Worm (Caenorhabditis elegans) whole organism, L3 larva: ENCODE measurements around the gene F13C5.2.
A peak's percentile ranks its signal among the peaks of the same experiment; 100 is the strongest.

Experiments
- ceh-9 ChIP-seq: sonication (generic microtip); optimal IDR thresholded peaks from 2 replicates; lab custom pipeline; 2018; ENCODE audit warnings: missing biosample characterization, missing genetic modification characterization
- elt-2 ChIP-seq: sonication (generic microtip); optimal IDR thresholded peaks from 2 replicates; lab custom pipeline; 2016; ENCODE audit warnings: missing genetic modification reagents, mild to moderate bottlenecking, missing genetic modification characterization, missing compliant biosample characterization
- hmg-11 ChIP-seq: sonication (generic microtip); optimal IDR thresholded peaks from 2 replicates; lab custom pipeline; 2016; ENCODE audit warnings: missing genetic modification characterization, missing compliant biosample characterization
- mdl-1 ChIP-seq: fragments of 150-350 bp; optimal IDR thresholded peaks from 2 replicates; lab custom pipeline; 2014; ENCODE audit warnings: missing biosample characterization, missing genetic modification characterization
- nhr-237 ChIP-seq: fragments of 150-350 bp; optimal IDR thresholded peaks from 2 replicates; lab custom pipeline; 2014; ENCODE audit warnings: missing biosample characterization, missing genetic modification characterization
- nhr-28 ChIP-seq: fragments of 150-350 bp; optimal IDR thresholded peaks from 2 replicates; lab custom pipeline; 2014; ENCODE audit warnings: missing biosample characterization, missing genetic modification characterization
- nhr-43 ChIP-seq: sonication (generic microtip); optimal IDR thresholded peaks from 2 replicates; lab custom pipeline; 2016; ENCODE audit warnings: mild to moderate bottlenecking, missing genetic modification characterization, missing compliant biosample characterization; ENCODE audit not compliant: poor library complexity, severe bottlenecking
- pqm-1 ChIP-seq: fragments of 150-350 bp; optimal IDR thresholded peaks from 2 replicates; lab custom pipeline; 2017; ENCODE audit warnings: missing biosample characterization, missing genetic modification characterization, inconsistent platforms
- zag-1 ChIP-seq: fragments of 150-350 bp; optimal IDR thresholded peaks from 2 replicates; lab custom pipeline; 2014; ENCODE audit warnings: missing biosample characterization, missing genetic modification characterization

The F13C5.2 gene

ce11 chrX:642817-643216, 49.1 kb downstream of the F13C5.2 start:
- TF ChIP-seq nhr-28 (tag; lab: Kevin White, UChicago) (no peak), zag-1 (no peak), hmg-11 (tag; lab: Kevin White, UChicago) (no peak), ceh-9 (tag; lab: Kevin White, UChicago) (no peak), nhr-43 (tag; lab: Kevin White, UChicago) (no peak), elt-2 (tag; lab: Kevin White, UChicago) (peak; percentile 50), nhr-237 (tag; lab: Kevin White, UChicago) (no peak)

- peak; percentile 90 for TF ChIP-seq elt-2 (tag; lab: Kevin White, UChicago)
- no peak for TF ChIP-seq mdl-1 (tag; lab: Kevin White, UChicago)
- TF ChIP-seq pqm-1 = peak; percentile 58
- TF ChIP-seq hmg-11 (tag; lab: Kevin White, UChicago) = no peak
These were observed 51.8 kb downstream of the F13C5.2 start for ce11 chrX:645589-645988.
